In genomic region chr3L:7238072-7238759, dm6 we compare ENCODE assay signal across 1 fruit fly cellular context.
TF ChIP-seq lines count a peak whose summit lies in the region.

TSS of gene CG14829 (minus strand) at chr3L:7238122.
TSS of gene BHD (plus strand) at chr3L:7238542.

TF ChIP-seq in whole organism, embryonic, 481 proteins besides CTCF, POLR2A, EP300 and RAD21 (continued from another document):
- TF ChIP-seq Dip2 (GFP tag; IDR thresholded peaks at IDR 0.05; lab: Robert Waterston, UW) (no peak), ATbp (GFP tag; optimal IDR thresholded peaks at IDR 0.05; lab: Kevin White, UChicago) (no peak), tup (GFP tag; optimal IDR thresholded peaks at IDR 0.05; lab: Kevin White, UChicago) (no peak), MESR4 (GFP tag; optimal IDR thresholded peaks at IDR 0.05; lab: Kevin White, UChicago) (peak; percentile 42), CG17568 (GFP tag; optimal IDR thresholded peaks at IDR 0.05; lab: Kevin White, UChicago) (no peak), knrl (GFP tag; IDR thresholded peaks at IDR 0.05; lab: Robert Waterston, UW; ENCODE audit: partially characterized antibody) (no peak), CG10147 (GFP tag; optimal IDR thresholded peaks at IDR 0.05; lab: Kevin White, UChicago) (no peak), wek (GFP tag; optimal IDR thresholded peaks at IDR 0.05; lab: Kevin White, UChicago) (no peak), CG15514 (GFP tag; optimal IDR thresholded peaks at IDR 0.05; lab: Kevin White, UChicago) (no peak), Atf3 (GFP tag; optimal IDR thresholded peaks at IDR 0.05; lab: Kevin White, UChicago) (no peak), CG10209 (GFP tag; optimal IDR thresholded peaks at IDR 0.05; lab: Kevin White, UChicago) (no peak), MBD-R2 (GFP tag; IDR thresholded peaks at IDR 0.05; lab: Robert Waterston, UW) (peak; percentile 59), CG2120 (GFP tag; optimal IDR thresholded peaks at IDR 0.05; lab: Kevin White, UChicago) (no peak), gcm (GFP tag; optimal IDR thresholded peaks at IDR 0.05; lab: Kevin White, UChicago) (no peak), Ptx1 (GFP tag; IDR thresholded peaks at IDR 0.05; lab: Robert Waterston, UW) (no peak), cas (GFP tag; IDR thresholded peaks at IDR 0.05; lab: Robert Waterston, UW) (no peak), CG9797 (GFP tag; optimal IDR thresholded peaks at IDR 0.05; lab: Kevin White, UChicago) (peak; percentile 60), gfzf (GFP tag; optimal IDR thresholded peaks at IDR 0.05; lab: Kevin White, UChicago) (peak; percentile 71), caup (GFP tag; optimal IDR thresholded peaks at IDR 0.05; lab: Kevin White, UChicago; ENCODE audit: severe bottlenecking) (no peak), Scr (GFP tag; IDR thresholded peaks at IDR 0.05; lab: Robert Waterston, UW; ENCODE audit: partially characterized antibody) (0 out of 2 replicates have a peak, but pooled peaks have one; percentile 14), Abd-B (GFP tag; optimal IDR thresholded peaks at IDR 0.05; lab: Kevin White, UChicago) (no peak), sens (GFP tag; lab: Kevin White, UChicago) (peak; percentile 29), Dref (GFP tag; IDR thresholded peaks at IDR 0.05; lab: Robert Waterston, UW) (no peak), CG2678 (tag; optimal IDR thresholded peaks at IDR 0.05; lab: Kevin White, UChicago) (no peak), CG31388 (GFP tag; optimal IDR thresholded peaks at IDR 0.05; lab: Kevin White, UChicago) (no peak), CG8290 (GFP tag; optimal IDR thresholded peaks at IDR 0.05; lab: Kevin White, UChicago) (no peak), CG8290 (tag; optimal IDR thresholded peaks at IDR 0.05; lab: Kevin White, UChicago) (no peak), unc-4 (GFP tag; IDR thresholded peaks at IDR 0.05; lab: Robert Waterston, UW; ENCODE audit: partially characterized antibody) (0 out of 2 replicates have a peak, but pooled peaks have one; percentile 14), CG13775 (GFP tag; optimal IDR thresholded peaks at IDR 0.05; lab: Kevin White, UChicago) (no peak), bbx (GFP tag; IDR thresholded peaks at IDR 0.05; lab: Robert Waterston, UW; ENCODE audit: partially characterized antibody) (no peak), CG4424 (GFP tag; optimal IDR thresholded peaks at IDR 0.05; lab: Kevin White, UChicago) (no peak), CG12104 (GFP tag; optimal IDR thresholded peaks at IDR 0.05; lab: Kevin White, UChicago) (no peak), Side (GFP tag; optimal IDR thresholded peaks at IDR 0.05; lab: Kevin White, UChicago) (no peak), CG10565 (GFP tag; optimal IDR thresholded peaks at IDR 0.05; lab: Kevin White, UChicago) (no peak), CG5245 (GFP tag; optimal IDR thresholded peaks at IDR 0.05; lab: Kevin White, UChicago) (no peak), CG33213 (GFP tag; optimal IDR thresholded peaks at IDR 0.05; lab: Kevin White, UChicago) (no peak), pzg (GFP tag; optimal IDR thresholded peaks at IDR 0.05; lab: Kevin White, UChicago) (peak; percentile 48), Sox102F (GFP tag; optimal IDR thresholded peaks at IDR 0.05; lab: Kevin White, UChicago) (no peak), Dp (GFP tag; optimal IDR thresholded peaks at IDR 0.05; lab: Kevin White, UChicago) (peak; percentile 63), CG16863 (GFP tag; optimal IDR thresholded peaks at IDR 0.05; lab: Kevin White, UChicago) (no peak), CG12659 (GFP tag; optimal IDR thresholded peaks at IDR 0.05; lab: Kevin White, UChicago) (no peak), z (GFP tag; IDR thresholded peaks at IDR 0.05; lab: Robert Waterston, UW) (no peak), Drgx (GFP tag; IDR thresholded peaks at IDR 0.05; lab: Robert Waterston, UW) (no peak), Xrp1 (GFP tag; IDR thresholded peaks at IDR 0.05; lab: Robert Waterston, UW) (no peak), repo (GFP tag; optimal IDR thresholded peaks at IDR 0.05; lab: Kevin White, UChicago) (no peak), CG10274 (GFP tag; optimal IDR thresholded peaks at IDR 0.05; lab: Kevin White, UChicago) (no peak), YL-1 (GFP tag; optimal IDR thresholded peaks at IDR 0.05; lab: Kevin White, UChicago) (peak; percentile 48), CG32772 (GFP tag; IDR thresholded peaks at IDR 0.05; lab: Robert Waterston, UW) (no peak), E2f2 (GFP tag; IDR thresholded peaks at IDR 0.05; lab: Robert Waterston, UW) (peak; percentile 65; the same call in 1 of the 2 replicates), nau (GFP tag; optimal IDR thresholded peaks at IDR 0.05; lab: Kevin White, UChicago) (no peak), Sry-δ (GFP tag; optimal IDR thresholded peaks at IDR 0.05; lab: Kevin White, UChicago) (no peak), ken (GFP tag; IDR thresholded peaks at IDR 0.05; lab: Robert Waterston, UW) (no peak), CG12219 (GFP tag; optimal IDR thresholded peaks at IDR 0.05; lab: Kevin White, UChicago) (no peak), BEAF-32 (GFP tag; optimal IDR thresholded peaks at IDR 0.05; lab: Kevin White, UChicago) (peak; percentile 42), sug (tag; optimal IDR thresholded peaks at IDR 0.05; lab: Kevin White, UChicago) (no peak), CG4617 (GFP tag; optimal IDR thresholded peaks at IDR 0.05; lab: Kevin White, UChicago; ENCODE audit: borderline replicate concordance) (peak; percentile 22), Opbp (GFP tag; IDR thresholded peaks at IDR 0.05; lab: Robert Waterston, UW; ENCODE audit: partially characterized antibody) (no peak), run (tag; optimal IDR thresholded peaks at IDR 0.05; lab: Kevin White, UChicago) (no peak), CG12299 (tag; optimal IDR thresholded peaks at IDR 0.05; lab: Kevin White, UChicago) (no peak), NK7.1 (GFP tag; optimal IDR thresholded peaks at IDR 0.05; lab: Kevin White, UChicago) (no peak), CG10267 (tag; optimal IDR thresholded peaks at IDR 0.05; lab: Kevin White, UChicago) (peak; percentile 40), rib (GFP tag; IDR thresholded peaks at IDR 0.05; lab: Robert Waterston, UW) (no peak), CG15601 (tag; optimal IDR thresholded peaks at IDR 0.05; lab: Kevin White, UChicago) (no peak), CG12942 (GFP tag; optimal IDR thresholded peaks at IDR 0.05; lab: Kevin White, UChicago) (no peak), stwl (tag; optimal IDR thresholded peaks at IDR 0.05; lab: Kevin White, UChicago) (peak; percentile 86), jigr1 (GFP tag; IDR thresholded peaks at IDR 0.05; lab: Robert Waterston, UW) (no peak), CG6765 (GFP tag; optimal IDR thresholded peaks at IDR 0.05; lab: Kevin White, UChicago) (no peak), CG16815 (GFP tag; optimal IDR thresholded peaks at IDR 0.05; lab: Kevin White, UChicago) (no peak), CG17912 (GFP tag; optimal IDR thresholded peaks at IDR 0.05; lab: Kevin White, UChicago) (no peak), dysf (GFP tag; IDR thresholded peaks at IDR 0.05; lab: Robert Waterston, UW) (no peak), Usf (GFP tag; optimal IDR thresholded peaks at IDR 0.05; lab: Kevin White, UChicago) (no peak), CG12071 (GFP tag; optimal IDR thresholded peaks at IDR 0.05; lab: Kevin White, UChicago) (no peak), CG4854 (GFP tag; optimal IDR thresholded peaks at IDR 0.05; lab: Kevin White, UChicago) (no peak), CG11695 (GFP tag; IDR thresholded peaks at IDR 0.05; lab: Robert Waterston, UW) (no peak), Dbx (GFP tag; IDR thresholded peaks at IDR 0.05; lab: Robert Waterston, UW) (no peak), Dll (GFP tag; IDR thresholded peaks at IDR 0.05; lab: Robert Waterston, UW; ENCODE audit: partially characterized antibody) (peak; percentile 49; the same call in 1 of the 4 replicates), CG10959 (GFP tag; IDR thresholded peaks at IDR 0.05; lab: Robert Waterston, UW) (no peak), CG30020 (tag; optimal IDR thresholded peaks at IDR 0.05; lab: Kevin White, UChicago) (no peak), CG13424 (tag; optimal IDR thresholded peaks at IDR 0.05; lab: Kevin White, UChicago) (no peak), schlank (tag; optimal IDR thresholded peaks at IDR 0.05; lab: Kevin White, UChicago) (no peak), CG3995 (GFP tag; optimal IDR thresholded peaks at IDR 0.05; lab: Kevin White, UChicago) (no peak), Bdp1 (GFP tag; optimal IDR thresholded peaks at IDR 0.05; lab: Kevin White, UChicago) (no peak), Bteb2 (GFP tag; optimal IDR thresholded peaks at IDR 0.05; lab: Kevin White, UChicago) (no peak)
